Worm (Caenorhabditis elegans) whole organism, young adult: ENCODE measurements around the gene otpl-7.

Experiments
- C06A6.2 ChIP-seq: fragments of 200-800 bp; sonication (Bioruptor generic); conservative IDR thresholded peaks from 2 replicates; pipeline ENCODE4 v1.3.6; 2022; ENCODE audit warnings: missing genetic modification characterization, missing compliant biosample characterization
- Y67H2A.10 ChIP-seq: fragments of 200-800 bp; sonication (Bioruptor generic); conservative IDR thresholded peaks from 2 replicates; pipeline ENCODE4 v1.3.6; 2022; ENCODE audit warnings: missing genetic modification reagents, missing genetic modification characterization, missing compliant biosample characterization
- bed-2 ChIP-seq: fragments of 200-800 bp; sonication (Bioruptor generic); IDR thresholded peaks from 2 replicates; pipeline ENCODE4 v1.3.6; 2022; ENCODE audit warnings: missing genetic modification reagents, missing genetic modification characterization, missing compliant biosample characterization
- chd-7 ChIP-seq: sonication (generic microtip); optimal IDR thresholded peaks from 2 replicates; lab custom pipeline; 2016; ENCODE audit warnings: mild to moderate bottlenecking, missing genetic modification characterization, moderate library complexity, missing compliant biosample characterization
- dox-1 ChIP-seq: fragments of 200-800 bp; sonication (Bioruptor generic); IDR thresholded peaks from 2 replicates; pipeline ENCODE4 v1.3.6; 2022; ENCODE audit warnings: missing genetic modification reagents, missing genetic modification characterization, missing compliant biosample characterization
- dpl-1 ChIP-seq: fragments of 150-350 bp; optimal IDR thresholded peaks from 2 replicates; lab custom pipeline; 2014; ENCODE audit warnings: missing biosample characterization, missing genetic modification reagents, missing genetic modification characterization
- hmg-1.2 ChIP-seq: fragments of 200-800 bp; sonication (Bioruptor generic); IDR thresholded peaks from 2 replicates; pipeline ENCODE4 v1.3.6; 2022; ENCODE audit warnings: missing genetic modification reagents, missing genetic modification characterization, missing compliant biosample characterization
- hmg-20 ChIP-seq: fragments of 200-800 bp; sonication (Bioruptor generic); IDR thresholded peaks from 2 replicates; pipeline ENCODE4 v1.3.6; 2022; ENCODE audit warnings: missing genetic modification reagents, missing genetic modification characterization, missing compliant biosample characterization
- lin-54 ChIP-seq: fragments of 200-800 bp; sonication (Bioruptor generic); optimal IDR thresholded peaks from 2 replicates; lab custom pipeline; 2018; ENCODE audit warnings: mild to moderate bottlenecking, missing genetic modification characterization, missing compliant biosample characterization
- lsl-1 ChIP-seq: fragments of 200-800 bp; sonication (Bioruptor generic); optimal IDR thresholded peaks from 2 replicates; lab custom pipeline; 2018; ENCODE audit warnings: mild to moderate bottlenecking, missing genetic modification characterization, moderate library complexity, missing compliant biosample characterization
- mcd-1 ChIP-seq: fragments of 200-800 bp; sonication (Bioruptor generic); IDR thresholded peaks from 2 replicates; pipeline ENCODE4 v1.3.6; 2022; ENCODE audit warnings: missing genetic modification reagents, missing genetic modification characterization, missing compliant biosample characterization
- snpc-4 ChIP-seq, 5 experiments: fragments of 150-350 bp in 1 of 5; sonication (generic microtip) in 4 of 5; optimal IDR thresholded peaks; 2 replicates each; lab custom pipeline; 2014 to 2018; ENCODE audit warnings: missing genetic modification characterization in 5 of 5, missing biosample characterization in 3 of 5, antibody characterized with exemption in 2 of 5, mild to moderate bottlenecking in 2 of 5, missing compliant biosample characterization in 2 of 5, missing genotype in 2 of 5, moderate library complexity in 2 of 5, missing genetic modification reagents in 1 of 5
- tbx-9 ChIP-seq: sonication (generic microtip); optimal IDR thresholded peaks from 2 replicates; lab custom pipeline; 2016; ENCODE audit warnings: borderline replicate concordance, missing genetic modification characterization, inconsistent platforms, missing compliant biosample characterization
- unc-130 ChIP-seq: sonication (generic microtip); optimal IDR thresholded peaks from 2 replicates; lab custom pipeline; 2016; ENCODE audit warnings: missing genetic modification reagents, missing genetic modification characterization, missing compliant biosample characterization

DNA sequence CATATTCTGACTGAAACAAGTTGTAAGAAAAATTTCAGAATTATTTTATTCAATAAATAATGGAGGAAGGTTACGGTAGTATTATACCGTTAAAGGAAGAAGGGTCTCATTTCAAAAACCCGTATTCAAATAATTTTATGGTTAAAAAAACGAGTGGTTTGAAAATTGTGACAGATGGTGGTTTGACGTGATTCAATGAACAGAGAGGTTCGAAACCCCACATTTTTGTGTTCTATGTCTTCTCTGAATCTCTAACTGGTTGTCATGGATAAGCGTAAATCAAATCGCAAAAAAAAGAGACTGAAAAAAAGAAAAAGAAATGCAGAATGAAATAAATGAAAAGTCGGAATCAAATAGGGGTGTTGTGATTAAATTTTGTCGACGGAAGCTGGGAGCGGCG, 14.0 kb upstream of the otpl-7 start, which contains the start of gene ZK994.6:
- TF ChIP-seq dpl-1 (GFP tag; lab: Kevin White, UChicago): no peak
- no peak for TF ChIP-seq mcd-1
- no peak for TF ChIP-seq chd-7 (tag; lab: Kevin White, UChicago)
- no peak for TF ChIP-seq hmg-1.2 (GFP tag; lab: Robert Waterston, UW)
- no peak for TF ChIP-seq C06A6.2
- TF ChIP-seq Y67H2A.10: no peak
- no peak for TF ChIP-seq lsl-1
- TF ChIP-seq tbx-9: no peak
- no peak for TF ChIP-seq unc-130 (GFP tag; lab: Kevin White, UChicago)
- no peak for TF ChIP-seq dox-1 (GFP tag; lab: Robert Waterston, UW)
- TF ChIP-seq bed-2 (GFP tag; lab: Robert Waterston, UW): no peak
- TF ChIP-seq snpc-4 (GFP tag; optimal IDR thresholded peaks at IDR 0.05; lab: Kevin White, UChicago): no peak
- TF ChIP-seq snpc-4 (tag; optimal IDR thresholded peaks at IDR 0.05; lab: Kevin White, UChicago): no peak
- TF ChIP-seq lin-54: no peak
- TF ChIP-seq hmg-20 (GFP tag; lab: Robert Waterston, UW): no peak
